Fruit fly (Drosophila melanogaster) whole organism, adult: Measurements from ENCODE around the gene CG7728.

Experiments
- CG11617 ChIP-seq: fragments of 200-800 bp; sonication (Bioruptor generic); optimal IDR thresholded peaks from 2 replicates; lab custom pipeline; 2017; ENCODE audit warnings: mild to moderate bottlenecking, missing biosample characterization, missing genetic modification reagents, missing genetic modification characterization
- CG1620 ChIP-seq: fragments of 200-800 bp; sonication (Bioruptor generic); optimal IDR thresholded peaks from 2 replicates; lab custom pipeline; 2016; ENCODE audit warnings: missing biosample characterization, missing genetic modification characterization
- CG7045 ChIP-seq: fragments of 200-800 bp; sonication (Bioruptor generic); optimal IDR thresholded peaks from 2 replicates; lab custom pipeline; 2017; ENCODE audit warnings: missing biosample characterization, mild to moderate bottlenecking, missing genetic modification characterization
- Crg-1 ChIP-seq: fragments of 200-800 bp; sonication (Bioruptor generic); optimal IDR thresholded peaks from 2 replicates; lab custom pipeline; 2016; ENCODE audit warnings: missing biosample characterization, missing genetic modification characterization
- cnc ChIP-seq, 2 experiments: fragments of >200 bp; optimal IDR thresholded peaks; 2 replicates each; lab custom pipeline; 2017
- kay ChIP-seq: fragments of 200-800 bp; sonication (Bioruptor generic); peaks from one replicate; lab custom pipeline; 2016; ENCODE audit warnings: missing biosample characterization, missing genetic modification characterization, borderline replicate concordance
- ovo ChIP-seq: fragments of 200-800 bp; sonication (Bioruptor generic); optimal IDR thresholded peaks from 2 replicates; lab custom pipeline; 2016; ENCODE audit warnings: missing biosample characterization, missing genetic modification characterization
- pad ChIP-seq: fragments of 200-800 bp; sonication (Bioruptor generic); optimal IDR thresholded peaks from 3 replicates; lab custom pipeline; 2017; ENCODE audit warnings: missing biosample characterization, missing genetic modification characterization, mild to moderate bottlenecking, moderate library complexity, missing genetic modification reagents
- toe ChIP-seq: fragments of 200-800 bp; sonication (Bioruptor generic); optimal IDR thresholded peaks from 2 replicates; lab custom pipeline; 2016; ENCODE audit warnings: missing biosample characterization, missing genetic modification characterization

DNA sequence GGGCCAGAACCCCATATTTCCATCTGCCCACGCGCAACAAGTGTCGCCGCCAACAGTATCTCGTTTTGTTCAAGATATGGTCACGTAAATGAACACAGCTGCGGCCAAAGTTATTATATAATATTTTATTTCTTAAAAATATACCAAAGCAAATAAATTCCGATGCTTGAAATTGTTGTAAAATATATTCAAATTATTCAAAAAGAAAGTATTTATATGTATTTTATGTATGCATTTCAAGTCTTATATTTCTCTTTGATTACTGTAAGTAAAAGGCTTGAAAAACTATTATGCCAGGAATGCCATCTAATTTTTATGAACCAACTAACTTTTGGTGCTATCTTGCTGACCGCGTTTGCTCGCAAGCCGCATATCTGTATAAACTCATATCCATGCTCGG lies 27.2 kb upstream of the CG7728 start:
- TF ChIP-seq cnc (optimal IDR thresholded peaks at IDR 0.05; lab: Kevin White, UChicago) (no peak), kay (GFP tag; lab: Kevin White, UChicago) (no peak), pad (GFP tag; lab: Kevin White, UChicago) (no peak), toe (GFP tag; lab: Kevin White, UChicago) (no peak), CG11617 (no peak), CG7045 (GFP tag; lab: Kevin White, UChicago) (no peak), CG1620 (GFP tag; lab: Kevin White, UChicago) (no peak), ovo (GFP tag; lab: Kevin White, UChicago) (no peak), Crg-1 (GFP tag; lab: Kevin White, UChicago) (no peak)
